Fruit fly (Drosophila melanogaster): ENCODE data around the gene Cyp12c1.

- TF ChIP-seq CG6813 (GFP tag; optimal IDR thresholded peaks at IDR 0.05) (no peak), ERR (GFP tag; optimal IDR thresholded peaks at IDR 0.05) (no peak), ab (GFP tag; optimal IDR thresholded peaks at IDR 0.05) (no peak), CG1647 (GFP tag; optimal IDR thresholded peaks at IDR 0.05) (no peak)
Measured at dm6 chr3L:18636782-18637181, 49.3 kb downstream of the Cyp12c1 start.

Data from whole organism, embryonic.